Worm (Caenorhabditis elegans) whole organism, mixed stage, embryonic: ENCODE data around the gene gmpr-1.

Source experiments
- drap-1 ChIP-seq: fragments of 200-800 bp; sonication (Bioruptor generic); optimal IDR thresholded peaks from 3 replicates; lab custom pipeline; 2018; ENCODE audit warnings: mild to moderate bottlenecking, missing genetic modification characterization, missing compliant biosample characterization
- elt-1 ChIP-seq: sonication (generic microtip); optimal IDR thresholded peaks from 2 replicates; lab custom pipeline; 2017; ENCODE audit warnings: missing genetic modification characterization, mild to moderate bottlenecking, missing compliant biosample characterization, antibody characterized with exemption, moderate library complexity, borderline replicate concordance; ENCODE audit not compliant: insufficient read depth
- nhr-237 ChIP-seq: fragments of 150-350 bp; optimal IDR thresholded peaks from 2 replicates; lab custom pipeline; 2014; ENCODE audit warnings: missing biosample characterization, missing genetic modification characterization
- snpc-4 ChIP-seq: fragments of 150-350 bp; optimal IDR thresholded peaks from 2 replicates; lab custom pipeline; 2014; ENCODE audit warnings: missing biosample characterization, missing genetic modification characterization
- unc-39 ChIP-seq: fragments of 150-350 bp; optimal IDR thresholded peaks from 2 replicates; lab custom pipeline; 2014; ENCODE audit warnings: missing biosample characterization, missing genetic modification characterization

DNA sequence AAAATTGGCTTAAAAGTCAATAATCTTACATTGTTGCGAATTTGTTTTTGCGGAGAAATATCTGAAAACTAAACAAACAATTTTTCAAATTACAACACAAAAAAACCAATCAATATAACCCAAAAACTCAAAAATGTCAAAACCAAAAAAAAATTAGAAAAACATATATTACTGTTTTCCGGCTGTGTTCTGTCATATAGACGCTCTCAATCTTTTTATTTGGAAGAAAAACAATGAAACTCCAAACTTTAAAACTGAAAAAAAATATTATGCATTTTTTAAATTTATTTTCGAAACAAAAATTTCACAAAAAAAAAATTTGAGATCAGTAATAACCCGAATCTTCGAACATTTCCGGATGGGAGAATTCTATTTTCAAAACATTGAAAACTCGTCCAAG is 48.5 kb downstream of the gmpr-1 start, which contains the start of gene R02D1.2:
- TF ChIP-seq drap-1 (no peak), elt-1 (tag; lab: Kevin White, UChicago) (no peak), nhr-237 (no peak), snpc-4 (tag; lab: Kevin White, UChicago) (no peak), unc-39 (tag; lab: Kevin White, UChicago) (no peak)
